Fruit fly (Drosophila melanogaster): ENCODE results near the gene Alms1b.

Gene Alms1b

DNA sequence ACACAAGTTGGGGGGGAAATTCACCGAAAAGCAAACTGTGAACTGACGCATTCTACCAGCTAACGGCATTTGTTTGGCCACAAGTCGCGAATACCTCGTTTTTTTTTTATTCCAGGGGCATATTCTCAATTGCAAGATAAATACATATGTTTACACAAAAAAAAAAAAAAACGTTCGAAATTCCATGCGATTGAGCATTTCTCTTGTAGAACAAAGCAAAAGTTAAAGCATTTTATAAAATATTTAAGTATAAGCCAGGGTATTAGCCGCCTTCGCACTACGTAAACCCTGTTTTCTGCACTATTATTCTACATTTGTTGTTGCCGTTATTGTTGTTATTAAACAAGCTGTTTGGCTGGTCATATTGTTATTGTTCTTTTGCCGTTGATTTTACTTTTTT, 16.4 kb downstream of the Alms1b start (continued):
- TF ChIP-seq Dip3 (GFP tag; optimal IDR thresholded peaks at IDR 0.05), result peak; percentile 31
- no peak for TF ChIP-seq CG16779 (GFP tag; IDR thresholded peaks at IDR 0.05)
- TF ChIP-seq CG10321 (GFP tag; IDR thresholded peaks at IDR 0.05), result no peak
- no peak for TF ChIP-seq Ets97D (GFP tag; optimal IDR thresholded peaks at IDR 0.05)
- peak; percentile 50 for TF ChIP-seq sob (GFP tag; IDR thresholded peaks at IDR 0.05)
- no peak for TF ChIP-seq CG7786 (GFP tag; optimal IDR thresholded peaks at IDR 0.05)
- no peak for TF ChIP-seq kay (GFP tag; optimal IDR thresholded peaks at IDR 0.05)
- no peak for TF ChIP-seq Gug (GFP tag; IDR thresholded peaks at IDR 0.05)
- TF ChIP-seq CG9932 (GFP tag; IDR thresholded peaks at IDR 0.05), result peak; percentile 52
- TF ChIP-seq CG5180 (GFP tag; optimal IDR thresholded peaks at IDR 0.05), result no peak
- no peak; the same call in 1 of the 2 replicates for TF ChIP-seq lmd (GFP tag; IDR thresholded peaks at IDR 0.05)
- TF ChIP-seq D19B (GFP tag; optimal IDR thresholded peaks at IDR 0.05), result peak; percentile 85
- no peak for TF ChIP-seq NfI (GFP tag; optimal IDR thresholded peaks at IDR 0.05)
- no peak for TF ChIP-seq CG8359 (GFP tag; optimal IDR thresholded peaks at IDR 0.05; ENCODE audit: borderline replicate concordance)
- TF ChIP-seq CG42726 (GFP tag; IDR thresholded peaks at IDR 0.05; ENCODE audit: partially characterized antibody), result no peak
- no peak for TF ChIP-seq sima (GFP tag; optimal IDR thresholded peaks at IDR 0.05)
- TF ChIP-seq Hr51 (GFP tag; optimal IDR thresholded peaks at IDR 0.05), result peak in 1 of 2 experiments; percentile 13
- TF ChIP-seq CG11456 (GFP tag; IDR thresholded peaks at IDR 0.05), result no peak
- TF ChIP-seq Aef1 (GFP tag; IDR thresholded peaks at IDR 0.05), result 0 out of 3 replicates have a peak, but pooled peaks have one; percentile 14
- no peak for TF ChIP-seq E2f2 (GFP tag; IDR thresholded peaks at IDR 0.05)
- TF ChIP-seq B-H1 (GFP tag; IDR thresholded peaks at IDR 0.05), result no peak
- no peak for TF ChIP-seq Mes4 (GFP tag; optimal IDR thresholded peaks at IDR 0.05)
- no peak for TF ChIP-seq btn (GFP tag; optimal IDR thresholded peaks at IDR 0.05)
- TF ChIP-seq Atf3 (GFP tag; optimal IDR thresholded peaks at IDR 0.05), result no peak
- no peak for TF ChIP-seq Kr (GFP tag; optimal IDR thresholded peaks at IDR 0.05)
- no peak for TF ChIP-seq CG12744 (GFP tag; optimal IDR thresholded peaks at IDR 0.05)
- no peak for TF ChIP-seq CG17361 (GFP tag; IDR thresholded peaks at IDR 0.05)
- no peak for TF ChIP-seq CG4282 (GFP tag; optimal IDR thresholded peaks at IDR 0.05)
- TF ChIP-seq PHDP (tag; optimal IDR thresholded peaks at IDR 0.05), result peak; percentile 6
- no peak for TF ChIP-seq CG8290 (GFP tag; optimal IDR thresholded peaks at IDR 0.05)
- no peak for TF ChIP-seq CG8290 (tag; optimal IDR thresholded peaks at IDR 0.05)
- TF ChIP-seq CG13775 (GFP tag; optimal IDR thresholded peaks at IDR 0.05), result no peak
- no peak for TF ChIP-seq cg (GFP tag; optimal IDR thresholded peaks at IDR 0.05)
- no peak for TF ChIP-seq Doc2 (GFP tag; IDR thresholded peaks at IDR 0.05)
- TF ChIP-seq phol (tag; optimal IDR thresholded peaks at IDR 0.05), result no peak
- TF ChIP-seq tin (GFP tag; optimal IDR thresholded peaks at IDR 0.05), result no peak
- TF ChIP-seq CG18619 (GFP tag; optimal IDR thresholded peaks at IDR 0.05), result no peak
- peak; percentile 17 for TF ChIP-seq Fer3 (tag; optimal IDR thresholded peaks at IDR 0.05)
- no peak for TF ChIP-seq CG9876 (GFP tag; optimal IDR thresholded peaks at IDR 0.05)
- TF ChIP-seq Xbp1 (GFP tag; optimal IDR thresholded peaks at IDR 0.05), result peak; percentile 13
- no peak for TF ChIP-seq ewg (GFP tag; optimal IDR thresholded peaks at IDR 0.05)
- no peak for TF ChIP-seq CG34422 (GFP tag; IDR thresholded peaks at IDR 0.05)
- TF ChIP-seq CG34376 (GFP tag; optimal IDR thresholded peaks at IDR 0.05), result no peak
- TF ChIP-seq inv (GFP tag; IDR thresholded peaks at IDR 0.05; ENCODE audit: partially characterized antibody), result no peak
- TF ChIP-seq wek (GFP tag; optimal IDR thresholded peaks at IDR 0.05), result no peak
- no peak for TF ChIP-seq CG10462 (GFP tag; optimal IDR thresholded peaks at IDR 0.05)
- 0 out of 3 replicates have a peak, but pooled peaks have one; percentile 20 for TF ChIP-seq so (GFP tag; IDR thresholded peaks at IDR 0.05)
- TF ChIP-seq CG11696 (GFP tag; IDR thresholded peaks at IDR 0.05), result no peak
- TF ChIP-seq fd3F (GFP tag; optimal IDR thresholded peaks at IDR 0.05), result peak; percentile 9
- TF ChIP-seq Camta (GFP tag; optimal IDR thresholded peaks at IDR 0.05), result no peak
- no peak for TF ChIP-seq her (GFP tag; optimal IDR thresholded peaks at IDR 0.05)
- TF ChIP-seq CG2129 (GFP tag; IDR thresholded peaks at IDR 0.05; ENCODE audit: partially characterized antibody), result no peak
